Worm (Caenorhabditis elegans) whole organism, mixed stage, embryonic: Measurements from ENCODE around the gene uba-1.
"Not testable (repeated sequence)": the region's sequence is repeated elsewhere in the genome, so short reads cannot be mapped to it uniquely, and the experiment has no call there.

Source experiments
- ceh-39 ChIP-seq: fragments of 150-350 bp; optimal IDR thresholded peaks from 2 replicates; lab custom pipeline; 2014; ENCODE audit warnings: missing biosample characterization, missing genetic modification characterization
- ceh-43 ChIP-seq: fragments of 200-800 bp; sonication (Bioruptor generic); optimal IDR thresholded peaks from 2 replicates; lab custom pipeline; 2018; ENCODE audit warnings: mild to moderate bottlenecking, missing genetic modification characterization, moderate library complexity, missing compliant biosample characterization
- ceh-83 ChIP-seq: fragments of 200-800 bp; sonication (Bioruptor generic); optimal IDR thresholded peaks from 2 replicates; lab custom pipeline; 2018; ENCODE audit warnings: mild to moderate bottlenecking, missing genetic modification characterization, missing compliant biosample characterization
- ces-1 ChIP-seq: fragments of 150-350 bp; optimal IDR thresholded peaks from 2 replicates; lab custom pipeline; 2014; ENCODE audit warnings: missing biosample characterization, missing genetic modification reagents, missing genetic modification characterization
- cnd-1 ChIP-seq: fragments of 200-800 bp; sonication (Bioruptor generic); optimal IDR thresholded peaks from 2 replicates; lab custom pipeline; 2018; ENCODE audit warnings: mild to moderate bottlenecking, missing genetic modification characterization, missing compliant biosample characterization
- drap-1 ChIP-seq: fragments of 200-800 bp; sonication (Bioruptor generic); optimal IDR thresholded peaks from 3 replicates; lab custom pipeline; 2018; ENCODE audit warnings: mild to moderate bottlenecking, missing genetic modification characterization, missing compliant biosample characterization
- elt-1 ChIP-seq: sonication (generic microtip); optimal IDR thresholded peaks from 2 replicates; lab custom pipeline; 2017; ENCODE audit warnings: missing genetic modification characterization, mild to moderate bottlenecking, missing compliant biosample characterization, antibody characterized with exemption, moderate library complexity, borderline replicate concordance; ENCODE audit not compliant: insufficient read depth
- flh-1 ChIP-seq: fragments of 200-800 bp; sonication (Bioruptor generic); optimal IDR thresholded peaks from 2 replicates; lab custom pipeline; 2018; ENCODE audit warnings: mild to moderate bottlenecking, missing genetic modification characterization, moderate library complexity, missing compliant biosample characterization
- ham-2 ChIP-seq: fragments of 200-800 bp; sonication (Bioruptor generic); optimal IDR thresholded peaks from 2 replicates; lab custom pipeline; 2018; ENCODE audit warnings: mild to moderate bottlenecking, missing genetic modification characterization, missing compliant biosample characterization
- hlh-1 ChIP-seq: fragments of 150-350 bp; optimal IDR thresholded peaks from 2 replicates; lab custom pipeline; 2014; ENCODE audit warnings: missing biosample characterization, missing genetic modification reagents, missing genetic modification characterization
- lin-13 ChIP-seq: fragments of 150-350 bp; optimal IDR thresholded peaks from 2 replicates; lab custom pipeline; 2014; ENCODE audit warnings: missing biosample characterization, missing genetic modification characterization
- lin-32 ChIP-seq: fragments of 200-800 bp; sonication (Bioruptor generic); optimal IDR thresholded peaks from 2 replicates; lab custom pipeline; 2018; ENCODE audit warnings: mild to moderate bottlenecking, missing genetic modification characterization, missing compliant biosample characterization
- lsy-2 ChIP-seq: fragments of 150-350 bp; optimal IDR thresholded peaks from 2 replicates; lab custom pipeline; 2014; ENCODE audit warnings: missing biosample characterization, missing genetic modification characterization
- mep-1 ChIP-seq: fragments of 150-350 bp; optimal IDR thresholded peaks from 2 replicates; lab custom pipeline; 2017; ENCODE audit warnings: missing biosample characterization, missing genetic modification reagents, missing genetic modification characterization, inconsistent platforms
- nhr-12 ChIP-seq: fragments of 150-350 bp; optimal IDR thresholded peaks from 2 replicates; lab custom pipeline; 2014; ENCODE audit warnings: missing biosample characterization, missing genetic modification characterization
- nhr-237 ChIP-seq: fragments of 150-350 bp; optimal IDR thresholded peaks from 2 replicates; lab custom pipeline; 2014; ENCODE audit warnings: missing biosample characterization, missing genetic modification characterization
- nhr-28 ChIP-seq: fragments of 150-350 bp; optimal IDR thresholded peaks from 2 replicates; lab custom pipeline; 2014; ENCODE audit warnings: missing biosample characterization, missing genetic modification characterization
- nhr-76 ChIP-seq: sonication (generic microtip); optimal IDR thresholded peaks from 2 replicates; lab custom pipeline; 2017; ENCODE audit warnings: missing biosample characterization, missing genetic modification characterization
- pha-4 ChIP-seq: fragments of 150-350 bp; optimal IDR thresholded peaks from 2 replicates; lab custom pipeline; 2018; ENCODE audit warnings: missing biosample characterization, missing genetic modification reagents, missing genetic modification characterization
- sem-2 ChIP-seq: fragments of 200-800 bp; sonication (Bioruptor generic); optimal IDR thresholded peaks from 2 replicates; lab custom pipeline; 2018; ENCODE audit warnings: mild to moderate bottlenecking, missing genetic modification characterization, missing compliant biosample characterization
- snpc-4 ChIP-seq: fragments of 150-350 bp; optimal IDR thresholded peaks from 2 replicates; lab custom pipeline; 2014; ENCODE audit warnings: missing biosample characterization, missing genetic modification characterization
- sptf-1 ChIP-seq: sonication (generic microtip); optimal IDR thresholded peaks from 2 replicates; lab custom pipeline; 2017; ENCODE audit warnings: mild to moderate bottlenecking, missing genetic modification characterization, moderate library complexity, missing compliant biosample characterization
- tbx-8 ChIP-seq: fragments of 200-800 bp; sonication (Bioruptor generic); optimal IDR thresholded peaks from 2 replicates; lab custom pipeline; 2018; ENCODE audit warnings: mild to moderate bottlenecking, missing genetic modification characterization, moderate library complexity, missing compliant biosample characterization
- unc-120 ChIP-seq: sonication (generic microtip); optimal IDR thresholded peaks from 2 replicates; lab custom pipeline; 2017; ENCODE audit warnings: missing genetic modification characterization, missing compliant biosample characterization; ENCODE audit not compliant: poor library complexity, severe bottlenecking
- unc-39 ChIP-seq: fragments of 150-350 bp; optimal IDR thresholded peaks from 2 replicates; lab custom pipeline; 2014; ENCODE audit warnings: missing biosample characterization, missing genetic modification characterization
- unc-62 ChIP-seq: fragments of 150-350 bp; optimal IDR thresholded peaks from 2 replicates; lab custom pipeline; 2014; ENCODE audit warnings: missing biosample characterization, missing genetic modification reagents, missing genetic modification characterization

The uba-1 gene

ce11 chrIV:10028779-10029178 is 34.0 kb upstream of the uba-1 start, which contains the start of the genes F44D12.16 and msd-2:
Gene F44D12.16 (plus strand): TSS chrIV:10029079.
Gene msd-2 (plus strand): TSS chrIV:10029083.
- TF ChIP-seq lsy-2 (tag; lab: Kevin White, UChicago); ceh-43; elt-1 (tag; lab: Kevin White, UChicago): not testable (repeated sequence)

ce11 chrIV:10027566-10027965 is 32.8 kb upstream of the uba-1 start, which contains the start of gene gipc-2:
Gene gipc-2 (minus strand): TSS chrIV:10027666.
- no peak for TF ChIP-seq unc-62
- no peak for TF ChIP-seq ham-2 (GFP tag; lab: Kevin White, UChicago)
- TF ChIP-seq nhr-76 (tag; lab: Kevin White, UChicago), result no peak
- no peak for TF ChIP-seq drap-1 (GFP tag; lab: Kevin White, UChicago)

- TF ChIP-seq tbx-8 (GFP tag; lab: Kevin White, UChicago), result no peak
- TF ChIP-seq sptf-1 (tag; lab: Kevin White, UChicago), result no peak
- no peak for TF ChIP-seq nhr-28
- no peak for TF ChIP-seq unc-39 (tag; lab: Kevin White, UChicago)
- no peak for TF ChIP-seq flh-1 (GFP tag; lab: Kevin White, UChicago)
These were observed 31.4 kb upstream of the uba-1 start for ce11 chrIV:10026129-10026528.

ce11 chrIV:10022991-10023390 is 28.2 kb upstream of the uba-1 start, which contains the start of gene F44D12.8:
Gene F44D12.8 (plus strand): TSS chrIV:10023291.
- TF ChIP-seq sptf-1 (tag; lab: Kevin White, UChicago) (no peak), nhr-76 (tag; lab: Kevin White, UChicago) (no peak), sem-2 (no peak), unc-39 (tag; lab: Kevin White, UChicago) (no peak), nhr-237 (tag; lab: Kevin White, UChicago) (no peak), nhr-12 (tag; lab: Kevin White, UChicago) (no peak), pha-4 (tag; lab: Kevin White, UChicago) (no peak), ceh-83 (GFP tag; lab: Kevin White, UChicago) (no peak), ceh-39 (tag; lab: Kevin White, UChicago) (no peak), unc-120 (tag; lab: Kevin White, UChicago) (no peak), snpc-4 (tag; lab: Kevin White, UChicago) (no peak), lin-13 (tag; lab: Kevin White, UChicago) (no peak), lsy-2 (tag; lab: Kevin White, UChicago) (no peak)

- TF ChIP-seq elt-1 (tag; lab: Kevin White, UChicago) (no peak), mep-1 (tag; lab: Kevin White, UChicago) (no peak), tbx-8 (GFP tag; lab: Kevin White, UChicago) (no peak), nhr-237 (tag; lab: Kevin White, UChicago) (no peak), nhr-76 (tag; lab: Kevin White, UChicago) (no peak), hlh-1 (no peak), cnd-1 (tag; lab: Kevin White, UChicago) (no peak), nhr-12 (tag; lab: Kevin White, UChicago) (no peak), snpc-4 (tag; lab: Kevin White, UChicago) (no peak), ces-1 (GFP tag; lab: Kevin White, UChicago) (no peak), lin-32 (GFP tag; lab: Kevin White, UChicago) (no peak), ceh-83 (GFP tag; lab: Kevin White, UChicago) (no peak)
These were observed 26.5 kb upstream of the uba-1 start, which contains the start of gene F44D12.19 for ce11 chrIV:10021283-10021682. Gene F44D12.19 (plus strand): TSS chrIV:10021583.

ce11 chrIV:10017633-10018032 is 22.9 kb upstream of the uba-1 start, which contains the start of gene F44D12.2:
Gene F44D12.2 (minus strand): TSS chrIV:10017733.
- TF ChIP-seq hlh-1, result no peak
- TF ChIP-seq nhr-28, result no peak
- no peak for TF ChIP-seq tbx-8 (GFP tag; lab: Kevin White, UChicago)
- TF ChIP-seq pha-4 (tag; lab: Kevin White, UChicago), result no peak
- no peak for TF ChIP-seq nhr-76 (tag; lab: Kevin White, UChicago)
